Fruit fly (Drosophila melanogaster): ENCODE results near the gene CG12523.

Gene CG12523

DNA sequence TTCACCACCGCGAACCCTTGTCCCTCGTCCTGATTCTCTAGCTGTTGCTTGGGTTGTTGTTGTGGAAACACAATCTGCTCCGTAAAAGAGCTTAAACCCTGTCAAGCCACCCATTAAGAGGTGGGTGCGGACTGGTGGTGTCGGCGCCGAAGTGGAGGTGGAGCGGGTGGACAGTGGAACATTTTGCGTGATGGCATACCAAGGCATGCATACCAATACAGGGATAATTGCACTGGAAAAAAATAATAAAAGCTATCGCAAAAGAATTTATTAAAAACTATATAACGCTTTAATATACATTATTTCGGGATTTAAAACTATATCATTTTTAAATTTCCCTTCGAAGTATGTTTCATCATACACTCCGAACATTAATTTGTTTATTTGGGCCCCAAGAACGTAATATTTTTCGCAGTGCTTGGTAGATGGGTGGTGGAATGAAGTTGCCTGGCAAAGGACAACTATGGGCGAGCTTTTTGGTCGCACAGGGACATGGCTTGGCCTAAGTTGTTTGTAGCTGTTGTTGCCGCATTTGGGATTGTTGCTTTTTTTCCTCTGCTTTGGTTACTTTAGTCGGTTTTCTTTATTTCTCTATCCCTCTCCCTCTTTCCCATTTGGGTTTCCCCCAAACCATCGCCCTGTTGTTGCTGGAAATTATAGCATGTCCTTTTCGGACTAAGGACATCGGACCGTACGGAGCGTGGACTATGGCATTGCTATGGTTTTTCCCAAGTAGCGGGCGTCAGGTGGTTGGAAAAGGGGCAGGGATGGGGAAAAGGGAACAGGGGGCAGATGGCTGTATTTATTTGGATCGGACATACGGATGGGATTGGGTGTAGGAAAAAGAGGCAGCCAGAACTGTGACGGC lies 21.6 kb downstream of the CG12523 start (continued):
- TF ChIP-seq CG17328 (GFP tag; IDR thresholded peaks at IDR 0.05), result peak; percentile 80
- peak; percentile 90 for TF ChIP-seq Med (GFP tag)
- TF ChIP-seq CG4404 (GFP tag; IDR thresholded peaks at IDR 0.05), result peak; percentile 47; the same call in 1 of the 2 replicates
- TF ChIP-seq Oaz (GFP tag; IDR thresholded peaks at IDR 0.05), result peak; percentile 68
- TF ChIP-seq CG18599 (GFP tag; optimal IDR thresholded peaks at IDR 0.05), result peak; percentile 95
- peak; percentile 70 for TF ChIP-seq Xbp1 (GFP tag; optimal IDR thresholded peaks at IDR 0.05)
- peak; percentile 63 for TF ChIP-seq fd3F (GFP tag; optimal IDR thresholded peaks at IDR 0.05)
- TF ChIP-seq CHES-1-like (GFP tag; optimal IDR thresholded peaks at IDR 0.05), result no peak
- TF ChIP-seq CG10147 (GFP tag; optimal IDR thresholded peaks at IDR 0.05), result peak; percentile 66
- TF ChIP-seq HHEX (GFP tag; optimal IDR thresholded peaks at IDR 0.05), result peak; percentile 74
- peak; percentile 92 for TF ChIP-seq Fer1 (GFP tag; optimal IDR thresholded peaks at IDR 0.05)
- peak; percentile 61 for TF ChIP-seq al (GFP tag; IDR thresholded peaks at IDR 0.05)
- peak; percentile 67 for TF ChIP-seq CG30403 (GFP tag; optimal IDR thresholded peaks at IDR 0.05)
- TF ChIP-seq H2.0 (GFP tag; IDR thresholded peaks at IDR 0.05), result peak; percentile 65
- peak; percentile 11 for TF ChIP-seq Bdp1 (GFP tag; optimal IDR thresholded peaks at IDR 0.05)
- peak; percentile 50 for TF ChIP-seq Vsx1 (GFP tag; optimal IDR thresholded peaks at IDR 0.05)
- TF ChIP-seq CG18262 (tag; optimal IDR thresholded peaks at IDR 0.05), result peak; percentile 69
- TF ChIP-seq exex (tag; optimal IDR thresholded peaks at IDR 0.05), result peak; percentile 49
- TF ChIP-seq CG1602 (GFP tag; optimal IDR thresholded peaks at IDR 0.05), result peak; percentile 51
- peak; percentile 51 for TF ChIP-seq CG6272 (GFP tag; IDR thresholded peaks at IDR 0.05)
- TF ChIP-seq CG30020 (tag; optimal IDR thresholded peaks at IDR 0.05), result no peak
- TF ChIP-seq Fer3 (tag; optimal IDR thresholded peaks at IDR 0.05), result peak; percentile 77
- no peak for TF ChIP-seq NC2β (GFP tag; optimal IDR thresholded peaks at IDR 0.05)
- peak; percentile 63 for TF ChIP-seq Gug (GFP tag; IDR thresholded peaks at IDR 0.05)
- TF ChIP-seq h (optimal IDR thresholded peaks at IDR 0.05), result no peak
- TF ChIP-seq hbn (GFP tag; IDR thresholded peaks at IDR 0.05; ENCODE audit: partially characterized antibody), result no peak
- no peak for TF ChIP-seq nom (GFP tag; optimal IDR thresholded peaks at IDR 0.05)
- TF ChIP-seq CG1603 (tag; optimal IDR thresholded peaks at IDR 0.05), result peak; percentile 69
- TF ChIP-seq gfzf (GFP tag; optimal IDR thresholded peaks at IDR 0.05), result no peak
- TF ChIP-seq cato (GFP tag; optimal IDR thresholded peaks at IDR 0.05; ENCODE audit: borderline replicate concordance), result no peak
- TF ChIP-seq gcm (GFP tag; optimal IDR thresholded peaks at IDR 0.05), result peak; percentile 46
- TF ChIP-seq eyg (GFP tag; optimal IDR thresholded peaks at IDR 0.05), result no peak
- TF ChIP-seq gcm2 (GFP tag; optimal IDR thresholded peaks at IDR 0.05), result no peak
- TF ChIP-seq Stat92E (GFP tag; optimal IDR thresholded peaks at IDR 0.05), result no peak
- peak; percentile 75 for TF ChIP-seq CG12391 (tag; optimal IDR thresholded peaks at IDR 0.05)
- TF ChIP-seq Rfx (GFP tag; IDR thresholded peaks at IDR 0.05), result peak; percentile 73
- peak; percentile 77 for TF ChIP-seq CG12769 (tag; optimal IDR thresholded peaks at IDR 0.05)
- TF ChIP-seq CG7357 (GFP tag; IDR thresholded peaks at IDR 0.05), result peak; percentile 70; the same call in 2 of the 3 replicates
- no peak for TF ChIP-seq CG8089 (GFP tag; optimal IDR thresholded peaks at IDR 0.05)
- TF ChIP-seq CG4617 (GFP tag; optimal IDR thresholded peaks at IDR 0.05; ENCODE audit: borderline replicate concordance), result peak; percentile 11
- peak; percentile 17 for TF ChIP-seq Myb (GFP tag; optimal IDR thresholded peaks at IDR 0.05)
- TF ChIP-seq grau (tag; optimal IDR thresholded peaks at IDR 0.05), result peak; percentile 82
- TF ChIP-seq cas (GFP tag; IDR thresholded peaks at IDR 0.05), result 0 out of 2 replicates have a peak, but pooled peaks have one; percentile 50
- TF ChIP-seq gsb (GFP tag; IDR thresholded peaks at IDR 0.05), result peak; percentile 35; the same call in 1 of the 2 replicates
- peak; percentile 60 for TF ChIP-seq Deaf1 (tag; optimal IDR thresholded peaks at IDR 0.05)
- TF ChIP-seq CG18619 (GFP tag; optimal IDR thresholded peaks at IDR 0.05), result peak; percentile 56
- peak; percentile 75 for TF ChIP-seq Dbx (GFP tag; IDR thresholded peaks at IDR 0.05)
- no peak for TF ChIP-seq unc-4 (GFP tag; IDR thresholded peaks at IDR 0.05; ENCODE audit: partially characterized antibody)
